Fruit fly (Drosophila melanogaster): Measurements from ENCODE around the gene Sr-CIV.

Sr-CIV gene

DNA sequence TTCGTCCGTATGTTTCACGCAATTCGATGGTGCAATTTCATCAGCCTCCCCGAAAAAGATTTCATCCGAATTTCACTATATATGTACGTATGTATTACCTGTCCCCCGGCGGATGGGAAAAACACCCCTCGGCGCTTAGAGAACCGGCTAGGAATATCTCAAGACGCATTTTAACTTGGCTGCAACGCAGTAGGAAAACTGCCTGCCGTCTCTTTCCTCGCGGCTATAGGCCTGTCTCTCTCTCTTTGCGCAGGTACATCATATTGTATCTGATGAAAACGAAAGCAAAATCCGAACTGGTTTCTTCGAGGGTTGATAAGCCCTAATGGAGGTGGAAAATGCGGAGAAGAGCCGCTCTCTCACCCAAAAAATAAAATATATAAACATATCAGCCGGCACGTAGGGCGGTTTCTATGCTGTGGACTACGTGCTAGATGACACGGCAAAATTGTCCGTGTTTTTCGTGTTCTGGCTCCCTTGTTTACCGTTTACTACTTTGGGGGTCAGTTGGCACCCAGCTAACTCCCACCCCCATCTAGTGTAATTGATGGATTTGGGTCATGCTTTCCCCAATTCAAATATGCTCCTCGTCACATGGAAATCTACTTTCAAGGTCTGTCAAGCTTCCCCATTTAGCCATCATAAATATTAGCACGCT is 47.3 kb downstream of the Sr-CIV start (continued):
- TF ChIP-seq CG1602 (GFP tag; optimal IDR thresholded peaks at IDR 0.05) (no peak), CG7839 (tag; optimal IDR thresholded peaks at IDR 0.05) (no peak), Ets65A (GFP tag) (no peak), CG1647 (GFP tag; optimal IDR thresholded peaks at IDR 0.05) (no peak), row (GFP tag; IDR thresholded peaks at IDR 0.05) (no peak), kni (GFP tag; optimal IDR thresholded peaks at IDR 0.05) (peak; percentile 71), Nf-YC (tag; optimal IDR thresholded peaks at IDR 0.05) (peak; percentile 44), CG6791 (GFP tag; IDR thresholded peaks at IDR 0.05; ENCODE audit: partially characterized antibody) (0 out of 3 replicates have a peak, but pooled peaks have one; percentile 22), en (GFP tag; optimal IDR thresholded peaks at IDR 0.05) (no peak), CG4820 (GFP tag; optimal IDR thresholded peaks at IDR 0.05) (no peak), Neu2 (GFP tag; optimal IDR thresholded peaks at IDR 0.05; ENCODE audit: borderline replicate concordance) (no peak), cas (GFP tag; IDR thresholded peaks at IDR 0.05) (no peak), gt (GFP tag; IDR thresholded peaks at IDR 0.05) (no peak), abd-A (tag; optimal IDR thresholded peaks at IDR 0.05) (peak; percentile 42), CG4282 (GFP tag; optimal IDR thresholded peaks at IDR 0.05) (no peak), zen (tag; optimal IDR thresholded peaks at IDR 0.05) (peak; percentile 10), Ssrp (tag; optimal IDR thresholded peaks at IDR 0.05) (no peak), CG13287 (GFP tag; IDR thresholded peaks at IDR 0.05; ENCODE audit: partially characterized antibody) (0 out of 2 replicates have a peak, but pooled peaks have one; percentile 6), Rfx (GFP tag; IDR thresholded peaks at IDR 0.05) (no peak), CG15601 (tag; optimal IDR thresholded peaks at IDR 0.05) (no peak), seq (GFP tag; IDR thresholded peaks at IDR 0.05) (peak; percentile 42; the same call in 1 of the 2 replicates), Dll (GFP tag; IDR thresholded peaks at IDR 0.05; ENCODE audit: partially characterized antibody) (no peak), CG34224 (GFP tag; IDR thresholded peaks at IDR 0.05; ENCODE audit: partially characterized antibody) (peak; percentile 38; the same call in 1 of the 3 replicates), CG12769 (tag; optimal IDR thresholded peaks at IDR 0.05) (no peak), gem (tag; optimal IDR thresholded peaks at IDR 0.05) (no peak), pros (GFP tag; optimal IDR thresholded peaks at IDR 0.05) (peak; percentile 99), wor (GFP tag; IDR thresholded peaks at IDR 0.05) (no peak), CG32767 (GFP tag; IDR thresholded peaks at IDR 0.05) (peak; percentile 43; the same call in 1 of the 2 replicates), D (optimal IDR thresholded peaks at IDR 0.05) (no peak), D (GFP tag; optimal IDR thresholded peaks at IDR 0.05) (no peak), cwo (GFP tag; optimal IDR thresholded peaks at IDR 0.05) (no peak), CG10321 (GFP tag; IDR thresholded peaks at IDR 0.05) (peak; percentile 93), CG14860 (GFP tag; IDR thresholded peaks at IDR 0.05; ENCODE audit: partially characterized antibody) (no peak), her (GFP tag; optimal IDR thresholded peaks at IDR 0.05) (no peak), br (optimal IDR thresholded peaks at IDR 0.05) (no peak), CG8478 (optimal IDR thresholded peaks at IDR 0.05) (no peak), CG17186 (GFP tag; optimal IDR thresholded peaks at IDR 0.05) (no peak), sr (GFP tag; IDR thresholded peaks at IDR 0.05) (no peak), Optix (GFP tag; IDR thresholded peaks at IDR 0.05) (no peak), CG18599 (GFP tag; optimal IDR thresholded peaks at IDR 0.05) (no peak), HmgZ (tag; optimal IDR thresholded peaks at IDR 0.05) (no peak), Trl (optimal IDR thresholded peaks at IDR 0.05) (peak; percentile 34 to 49), Trl (GFP tag; optimal IDR thresholded peaks at IDR 0.05) (no peak), btn (GFP tag; optimal IDR thresholded peaks at IDR 0.05) (no peak), CG34422 (GFP tag; IDR thresholded peaks at IDR 0.05) (0 out of 3 replicates have a peak, but pooled peaks have one; percentile 14), Asciz (GFP tag; optimal IDR thresholded peaks at IDR 0.05) (no peak), YL-1 (GFP tag; optimal IDR thresholded peaks at IDR 0.05) (no peak), CG2120 (GFP tag; optimal IDR thresholded peaks at IDR 0.05) (no peak), sna (GFP tag; IDR thresholded peaks at IDR 0.05; ENCODE audit: partially characterized antibody) (no peak), vfl (GFP tag; optimal IDR thresholded peaks at IDR 0.05) (no peak), CG9876 (GFP tag; optimal IDR thresholded peaks at IDR 0.05) (no peak)

Measured in whole organism, embryonic.